Worm (Caenorhabditis elegans): ENCODE data around the gene srw-12.

ce11 chrV:15232200-15232599, 6.3 kb downstream of the srw-12 start, which contains the start of gene srw-13:
- TF ChIP-seq ztf-11 (tag; optimal IDR thresholded peaks at IDR 0.05) (no peak), nhr-77 (tag; optimal IDR thresholded peaks at IDR 0.05) (no peak), nhr-25 (tag; optimal IDR thresholded peaks at IDR 0.05) (no peak), ztf-1 (GFP tag; conservative IDR thresholded peaks at IDR 0.05) (no peak), unc-39 (tag; optimal IDR thresholded peaks at IDR 0.05) (no peak), mbf-1 (tag; optimal IDR thresholded peaks at IDR 0.05) (no peak), unc-62 (GFP tag; optimal IDR thresholded peaks at IDR 0.05) (no peak), F13H6.1 (tag; optimal IDR thresholded peaks at IDR 0.05) (no peak), aly-2 (tag; optimal IDR thresholded peaks at IDR 0.05) (no peak), sma-3 (GFP tag; optimal IDR thresholded peaks at IDR 0.05) (no peak), C34F6.9 (tag; optimal IDR thresholded peaks at IDR 0.05) (no peak), lsy-2 (tag; optimal IDR thresholded peaks at IDR 0.05) (no peak), nhr-12 (tag; optimal IDR thresholded peaks at IDR 0.05) (no peak)
